Fruit fly (Drosophila melanogaster) whole organism, wandering third instar larva: ENCODE measurements around the gene CG31287.

Source experiments
- CG9705 ChIP-seq: fragments of 200-800 bp; sonication (Bioruptor generic); optimal IDR thresholded peaks from 2 replicates; lab custom pipeline; 2018; ENCODE audit warnings: missing biosample characterization, mild to moderate bottlenecking, missing genetic modification characterization
- CrebA ChIP-seq: fragments of 200-800 bp; sonication (Bioruptor generic); optimal IDR thresholded peaks from 2 replicates; lab custom pipeline; 2016; ENCODE audit warnings: missing biosample characterization, mild to moderate bottlenecking, missing genetic modification characterization, borderline replicate concordance
- Dfd ChIP-seq: fragments of >200 bp; optimal IDR thresholded peaks from 2 replicates; lab custom pipeline; 2017; ENCODE audit warnings: missing biosample characterization, missing genetic modification characterization
- Dif ChIP-seq: fragments of 200-275, 200-300 bp; sonication (Bioruptor generic); optimal IDR thresholded peaks from 2 replicates; lab custom pipeline; 2018; ENCODE audit warnings: missing biosample characterization, missing genetic modification characterization; ENCODE audit not compliant: partially characterized antibody
- GATAd ChIP-seq: sonication (Bioruptor generic); optimal IDR thresholded peaks from 2 replicates; lab custom pipeline; 2016; ENCODE audit warnings: missing biosample characterization, missing genetic modification characterization
- HLH106 ChIP-seq: fragments of 200-800 bp; optimal IDR thresholded peaks from 3 replicates; lab custom pipeline; 2019; ENCODE audit warnings: missing biosample characterization, mild to moderate bottlenecking, missing genetic modification characterization, moderate library complexity
- Hnf4 ChIP-seq: fragments of 200-800 bp; sonication (Bioruptor generic); optimal IDR thresholded peaks from 2 replicates; lab custom pipeline; 2016; ENCODE audit warnings: missing biosample characterization, mild to moderate bottlenecking, missing genetic modification characterization
- Hr78 ChIP-seq: fragments of >200 bp; optimal IDR thresholded peaks from 2 replicates; lab custom pipeline; 2017; ENCODE audit warnings: missing biosample characterization, missing genetic modification characterization
- Hr83 ChIP-seq: fragments of 200-300 bp; sonication (Bioruptor generic); optimal IDR thresholded peaks from 2 replicates; lab custom pipeline; 2016; ENCODE audit warnings: missing biosample characterization, mild to moderate bottlenecking, missing genetic modification characterization, moderate library complexity; ENCODE audit not compliant: poor library complexity, severe bottlenecking
- Jra ChIP-seq: sonication (Bioruptor generic); optimal IDR thresholded peaks from 2 replicates; lab custom pipeline; 2016; ENCODE audit warnings: missing biosample characterization, missing genetic modification characterization
- Mio ChIP-seq: sonication (Bioruptor generic); optimal IDR thresholded peaks from 2 replicates; lab custom pipeline; 2016; ENCODE audit warnings: missing biosample characterization, missing genetic modification characterization
- Myc ChIP-seq: fragments of >200 bp; optimal IDR thresholded peaks from 2 replicates; lab custom pipeline; 2017
- N ChIP-seq: fragments of >200 bp; optimal IDR thresholded peaks from 2 replicates; lab custom pipeline; 2018; ENCODE audit warnings: missing biosample characterization, missing external identifiers, missing genetic modification characterization
- OdsH ChIP-seq: fragments of 200-800 bp; sonication (Bioruptor generic); optimal IDR thresholded peaks from 2 replicates; lab custom pipeline; 2016; ENCODE audit warnings: missing biosample characterization, mild to moderate bottlenecking, missing genetic modification characterization
- Rel ChIP-seq, 2 experiments: fragments of 200-800 bp; sonication (Bioruptor generic) in 1 of 2; optimal IDR thresholded peaks; 2 replicates in 1 of 2; 3 replicates in 1 of 2; lab custom pipeline; 2016 to 2019; ENCODE audit warnings: mild to moderate bottlenecking in 2 of 2, missing biosample characterization in 2 of 2, missing genetic modification characterization in 2 of 2, moderate library complexity in 1 of 2
- Sp1 ChIP-seq: fragments of 200-800 bp; sonication (Bioruptor generic); optimal IDR thresholded peaks from 3 replicates; lab custom pipeline; 2019; ENCODE audit warnings: missing biosample characterization, mild to moderate bottlenecking, missing genetic modification characterization, moderate library complexity
- Vsx2 ChIP-seq: fragments of 200-300, 225-300 bp; sonication (Bioruptor generic); optimal IDR thresholded peaks from 2 replicates; lab custom pipeline; 2018; ENCODE audit warnings: missing biosample characterization, missing genetic modification characterization; ENCODE audit not compliant: partially characterized antibody
- br ChIP-seq: fragments of 200-800 bp; sonication (Bioruptor generic); optimal IDR thresholded peaks from 2 replicates; lab custom pipeline; 2016; ENCODE audit warnings: missing biosample characterization, missing genetic modification characterization
- brk ChIP-seq: fragments of 200-800 bp; sonication (Bioruptor generic); optimal IDR thresholded peaks from 2 replicates; lab custom pipeline; 2016; ENCODE audit warnings: missing biosample characterization, mild to moderate bottlenecking, missing genetic modification characterization
- dl ChIP-seq, 2 experiments: fragments of 175-275, 200-275 bp in 1 of 2; fragments of 200-275 bp in 1 of 2; sonication (Bioruptor generic); optimal IDR thresholded peaks; lab custom pipeline; 2018; ENCODE audit warnings: mild to moderate bottlenecking in 2 of 2, missing biosample characterization in 2 of 2, missing genetic modification characterization in 2 of 2, moderate library complexity in 2 of 2; ENCODE audit not compliant: partially characterized antibody in 2 of 2, insufficient read depth in 1 of 2
- dmrt93B ChIP-seq: fragments of 200-800 bp; sonication (Bioruptor generic); optimal IDR thresholded peaks from 2 replicates; lab custom pipeline; 2018; ENCODE audit warnings: missing biosample characterization, mild to moderate bottlenecking, missing genetic modification characterization
- ey ChIP-seq: fragments of 200-800 bp; sonication (Bioruptor generic); optimal IDR thresholded peaks from 2 replicates; lab custom pipeline; 2016; ENCODE audit warnings: missing biosample characterization, missing genetic modification characterization
- foxo ChIP-seq, 2 experiments: fragments of 200-800 bp; sonication (Bioruptor generic); optimal IDR thresholded peaks; 2 replicates in 1 of 2; 3 replicates in 1 of 2; lab custom pipeline; 2016 to 2017; ENCODE audit warnings: missing biosample characterization in 2 of 2, missing genetic modification characterization in 2 of 2
- fru ChIP-seq: fragments of 200-800 bp; sonication (Bioruptor generic); optimal IDR thresholded peaks from 3 replicates; lab custom pipeline; 2016; ENCODE audit warnings: missing biosample characterization, mild to moderate bottlenecking, missing genetic modification characterization
- h ChIP-seq: fragments of 200-800 bp; sonication (Bioruptor generic); optimal IDR thresholded peaks from 3 replicates; lab custom pipeline; 2016; ENCODE audit warnings: missing biosample characterization, mild to moderate bottlenecking, missing genetic modification characterization
- lola ChIP-seq: fragments of >200 bp; optimal IDR thresholded peaks from 2 replicates; lab custom pipeline; 2017; ENCODE audit warnings: missing biosample characterization, missing genetic modification characterization
- pan ChIP-seq: fragments of >200 bp; optimal IDR thresholded peaks from 2 replicates; lab custom pipeline; 2017
- psq ChIP-seq: fragments of 200-800 bp; sonication (Bioruptor generic); optimal IDR thresholded peaks from 3 replicates; lab custom pipeline; 2017; ENCODE audit warnings: missing biosample characterization, mild to moderate bottlenecking, missing genetic modification characterization, moderate library complexity
- rgr ChIP-seq: fragments of 200-800 bp; sonication (Bioruptor generic); optimal IDR thresholded peaks from 3 replicates; lab custom pipeline; 2016; ENCODE audit warnings: missing biosample characterization, mild to moderate bottlenecking, missing genetic modification characterization
- sage ChIP-seq: fragments of 200-800 bp; sonication (Bioruptor generic); optimal IDR thresholded peaks from 2 replicates; lab custom pipeline; 2016; ENCODE audit warnings: missing biosample characterization, mild to moderate bottlenecking, missing genetic modification characterization
- tai ChIP-seq: sonication (Bioruptor generic); optimal IDR thresholded peaks from 2 replicates; lab custom pipeline; 2016; ENCODE audit warnings: missing biosample characterization, missing genetic modification characterization
- usp ChIP-seq: fragments of >200 bp; optimal IDR thresholded peaks from 2 replicates; lab custom pipeline; 2017; ENCODE audit warnings: missing biosample characterization, missing genetic modification characterization
- woc ChIP-seq: sonication (Bioruptor generic); optimal IDR thresholded peaks from 2 replicates; lab custom pipeline; 2016; ENCODE audit warnings: missing biosample characterization, mild to moderate bottlenecking, missing genetic modification characterization

The CG31287 gene

dm6 chr3R:16249829-16250814 lies 47.0 kb downstream of the CG31287 start (continued):
- TF ChIP-seq OdsH: peak; percentile 75
- TF ChIP-seq GATAd (GFP tag; lab: Kevin White, UChicago): no peak

DNA sequence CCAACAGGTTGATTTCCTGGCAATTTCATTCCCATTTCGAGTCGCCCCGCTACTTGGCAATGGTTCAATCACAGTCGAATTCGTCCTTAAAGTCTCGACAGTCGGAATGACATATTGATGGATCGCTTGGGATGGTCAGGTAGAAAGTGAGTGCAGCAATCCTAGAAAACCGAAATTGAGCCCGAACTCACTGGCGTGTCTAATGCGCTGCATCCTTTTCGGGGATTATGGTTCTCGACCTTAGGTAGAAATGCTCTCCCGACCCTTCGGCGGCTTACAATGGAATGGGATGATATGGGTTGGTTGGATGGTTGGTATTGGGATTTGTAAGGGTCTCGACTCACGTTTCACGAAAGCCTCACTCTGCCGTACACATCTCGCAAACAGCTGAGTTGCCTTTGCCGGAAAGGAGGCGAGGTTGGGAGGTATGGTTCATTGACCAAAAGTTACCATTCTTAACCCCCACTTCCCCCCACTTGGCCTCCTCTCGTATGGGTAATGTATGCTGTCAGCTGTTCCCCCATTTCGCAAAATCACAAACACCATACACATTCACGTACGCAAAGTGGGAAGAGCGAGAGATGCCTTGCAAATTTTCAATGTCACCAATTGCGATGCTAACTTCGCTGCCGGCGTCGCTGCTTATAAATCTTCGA lies 48.2 kb downstream of the CG31287 start:
- TF ChIP-seq lola (GFP tag; lab: Kevin White, UChicago) (no peak), Rel (GFP tag; optimal IDR thresholded peaks at IDR 0.05; lab: Kevin White, UChicago) (no peak), Rel (tag; optimal IDR thresholded peaks at IDR 0.05; lab: Kevin White, UChicago) (no peak), GATAd (GFP tag; lab: Kevin White, UChicago) (no peak), dl (GFP tag; optimal IDR thresholded peaks at IDR 0.05; lab: Kevin White, UChicago; ENCODE audit: insufficient read depth in 1 of 2, partially characterized antibody in 2 of 2) (no peak), Myc (lab: Kevin White, UChicago) (no peak), CG9705 (no peak), usp (GFP tag; lab: Kevin White, UChicago) (no peak)

DNA sequence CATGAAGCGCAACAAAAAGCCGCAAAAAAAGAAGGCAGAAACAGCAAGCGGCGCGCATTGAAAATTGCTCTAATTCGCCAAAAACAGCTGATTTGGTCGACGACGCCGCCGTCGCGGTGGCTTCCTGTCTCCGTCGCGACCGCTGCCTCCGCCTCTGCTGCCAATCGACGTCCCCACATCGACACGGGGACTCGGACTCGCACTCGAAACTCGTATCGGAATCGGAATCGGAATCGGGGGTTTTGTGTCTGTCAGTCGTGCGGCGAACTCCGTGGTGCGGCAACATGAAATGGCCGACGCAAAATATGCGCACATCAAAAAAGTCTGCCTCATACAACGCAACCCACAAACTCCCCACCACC lies 48.7 kb downstream of the CG31287 start:
- TF ChIP-seq CrebA (no peak), Sp1 (GFP tag; lab: Kevin White, UChicago) (no peak), Rel (GFP tag; optimal IDR thresholded peaks at IDR 0.05; lab: Kevin White, UChicago) (no peak), Rel (tag; optimal IDR thresholded peaks at IDR 0.05; lab: Kevin White, UChicago) (peak; percentile 97), Myc (lab: Kevin White, UChicago) (no peak), Vsx2 (no peak), foxo (GFP tag; optimal IDR thresholded peaks at IDR 0.05; lab: Kevin White, UChicago) (no peak), N (GFP tag; lab: Kevin White, UChicago) (no peak), Jra (GFP tag; lab: Kevin White, UChicago) (no peak), Hr83 (peak; percentile 3), fru (GFP tag; lab: Kevin White, UChicago) (peak; percentile 18), br (GFP tag; lab: Kevin White, UChicago) (no peak), Mio (GFP tag; lab: Kevin White, UChicago) (no peak), HLH106 (tag; lab: Kevin White, UChicago) (no peak), dl (GFP tag; optimal IDR thresholded peaks at IDR 0.05; lab: Kevin White, UChicago; ENCODE audit: insufficient read depth in 1 of 2, partially characterized antibody in 2 of 2) (peak in 1 of 2 experiments; percentile 19), Dfd (GFP tag; lab: Kevin White, UChicago) (no peak), usp (GFP tag; lab: Kevin White, UChicago) (no peak), OdsH (no peak), Dif (GFP tag; lab: Kevin White, UChicago) (peak; percentile 59), Hr78 (GFP tag; lab: Kevin White, UChicago) (no peak), tai (GFP tag; lab: Kevin White, UChicago) (no peak), Hnf4 (GFP tag; lab: Kevin White, UChicago) (no peak), GATAd (GFP tag; lab: Kevin White, UChicago) (no peak), psq (GFP tag; lab: Kevin White, UChicago) (peak; percentile 8), ey (GFP tag; lab: Kevin White, UChicago) (no peak), h (GFP tag; lab: Kevin White, UChicago) (peak; percentile 15), dmrt93B (GFP tag; lab: Kevin White, UChicago) (no peak), rgr (GFP tag; lab: Kevin White, UChicago) (peak; percentile 11), CG9705 (no peak), pan (lab: Kevin White, UChicago) (no peak), woc (GFP tag; lab: Kevin White, UChicago) (no peak), brk (no peak), sage (GFP tag; lab: Kevin White, UChicago) (no peak)
